Fruit fly (Drosophila melanogaster) whole organism, embryonic: Measurements from ENCODE around the gene smash.

Experiments
- Adf1 ChIP-seq: fragments of 200-800 bp; sonication (Bioruptor generic); IDR thresholded peaks from 2 replicates; pipeline ENCODE4 v1.3.6; 2022; ENCODE audit warnings: missing biosample characterization, missing genetic modification characterization
- Asciz ChIP-seq: fragments of 200-800 bp; sonication (Bioruptor generic); optimal IDR thresholded peaks from 2 replicates; lab custom pipeline; 2017; ENCODE audit warnings: missing biosample characterization, mild to moderate bottlenecking, missing genetic modification characterization, missing genetic modification reagents
- Atf3 ChIP-seq: fragments of 200-800 bp; sonication (Bioruptor generic); optimal IDR thresholded peaks from 3 replicates; lab custom pipeline; 2016; ENCODE audit warnings: missing biosample characterization, missing genetic modification characterization
- CG10654 ChIP-seq: fragments of 200-800 bp; sonication (Bioruptor generic); optimal IDR thresholded peaks from 2 replicates; lab custom pipeline; 2016; ENCODE audit warnings: missing biosample characterization, missing genetic modification characterization
- CG12236 ChIP-seq: fragments of 200-800 bp; sonication (Bioruptor generic); optimal IDR thresholded peaks from 2 replicates; lab custom pipeline; 2016; ENCODE audit warnings: missing biosample characterization, missing genetic modification characterization
- CG13123 ChIP-seq: fragments of 200-800 bp; sonication (Bioruptor generic); optimal IDR thresholded peaks from 2 replicates; lab custom pipeline; 2016; ENCODE audit warnings: missing biosample characterization, missing genetic modification characterization
- CG14441 ChIP-seq: fragments of 200-800 bp; sonication (Bioruptor generic); IDR thresholded peaks from 2 replicates; pipeline ENCODE4 v1.3.6; 2022; ENCODE audit warnings: missing biosample characterization, missing genetic modification characterization
- CG1603 ChIP-seq: fragments of 200-800 bp; sonication (Bioruptor generic); optimal IDR thresholded peaks from 2 replicates; lab custom pipeline; 2019; ENCODE audit warnings: missing biosample characterization, mild to moderate bottlenecking, missing genetic modification characterization, moderate library complexity
- CG16779 ChIP-seq: fragments of 200-800 bp; sonication (Bioruptor generic); IDR thresholded peaks from 2 replicates; pipeline ENCODE4 v1.3.6; 2022; ENCODE audit warnings: missing biosample characterization, missing genetic modification characterization
- CG16815 ChIP-seq: fragments of 200-800 bp; sonication (Bioruptor generic); optimal IDR thresholded peaks from 3 replicates; lab custom pipeline; 2017; ENCODE audit warnings: missing biosample characterization, mild to moderate bottlenecking, missing genetic modification characterization
- CG16863 ChIP-seq: fragments of 200-800 bp; sonication (Bioruptor generic); optimal IDR thresholded peaks from 3 replicates; lab custom pipeline; 2016; ENCODE audit warnings: missing biosample characterization, missing genetic modification characterization
- CG2120 ChIP-seq: fragments of 200-800 bp; sonication (Bioruptor generic); optimal IDR thresholded peaks from 3 replicates; lab custom pipeline; 2016; ENCODE audit warnings: missing biosample characterization, missing genetic modification characterization
- CG2129 ChIP-seq: fragments of 200-800 bp; sonication (Bioruptor generic); IDR thresholded peaks from 2 replicates; pipeline ENCODE4 v1.3.6; 2022; ENCODE audit warnings: missing biosample characterization, missing genetic modification characterization; ENCODE audit not compliant: partially characterized antibody
- CG2712 ChIP-seq: fragments of 200-800 bp; optimal IDR thresholded peaks from 3 replicates; lab custom pipeline; 2019; ENCODE audit warnings: missing biosample characterization, mild to moderate bottlenecking, missing genetic modification characterization, moderate library complexity
- CG2875 ChIP-seq: fragments of 200-800 bp; sonication (Bioruptor generic); optimal IDR thresholded peaks from 2 replicates; lab custom pipeline; 2017; ENCODE audit warnings: missing biosample characterization, mild to moderate bottlenecking, missing genetic modification characterization, missing genetic modification reagents
- CG34224 ChIP-seq: fragments of 200-800 bp; sonication (Bioruptor generic); IDR thresholded peaks from 3 replicates; pipeline ENCODE4 v1.3.6; 2022; ENCODE audit warnings: missing biosample characterization, missing genetic modification characterization; ENCODE audit not compliant: partially characterized antibody
- CG4820 ChIP-seq: fragments of 200-800 bp; sonication (Bioruptor generic); optimal IDR thresholded peaks from 3 replicates; lab custom pipeline; 2016; ENCODE audit warnings: missing biosample characterization, missing genetic modification characterization
- CG6175 ChIP-seq: fragments of 200-800 bp; sonication (Bioruptor generic); IDR thresholded peaks from 3 replicates; pipeline ENCODE4 v1.3.6; 2022; ENCODE audit warnings: missing biosample characterization, missing genetic modification characterization
- CG7987 ChIP-seq: fragments of 200-800 bp; sonication (Bioruptor generic); optimal IDR thresholded peaks from 2 replicates; lab custom pipeline; 2018; ENCODE audit warnings: missing biosample characterization, mild to moderate bottlenecking, missing genetic modification characterization, moderate library complexity
- CG8765 ChIP-seq: fragments of 200-800 bp; sonication (Bioruptor generic); IDR thresholded peaks from 2 replicates; pipeline ENCODE4 v1.3.6; 2022; ENCODE audit warnings: missing biosample characterization, missing genetic modification characterization
- CG9437 ChIP-seq: fragments of 200-800 bp; sonication (Bioruptor generic); optimal IDR thresholded peaks from 2 replicates; lab custom pipeline; 2018; ENCODE audit warnings: missing biosample characterization, mild to moderate bottlenecking, missing genetic modification characterization
- Dbx ChIP-seq: fragments of 200-800 bp; sonication (Bioruptor generic); IDR thresholded peaks from 3 replicates; pipeline ENCODE4 v1.3.6; 2022; ENCODE audit warnings: missing biosample characterization, missing genetic modification characterization
- Doc3 ChIP-seq: fragments of 200-800 bp; sonication (Bioruptor generic); IDR thresholded peaks from 3 replicates; pipeline ENCODE4 v1.3.6; 2022; ENCODE audit warnings: missing biosample characterization, missing genetic modification characterization; ENCODE audit not compliant: partially characterized antibody
- Drgx ChIP-seq: fragments of 200-800 bp; sonication (Bioruptor generic); IDR thresholded peaks from 2 replicates; pipeline ENCODE4 v1.3.6; 2022; ENCODE audit warnings: missing biosample characterization, missing genetic modification characterization
- Eip74EF ChIP-seq, 2 experiments: fragments of 200-800 bp in 1 of 2; fragments of >200 bp in 1 of 2; sonication (Bioruptor generic) in 1 of 2; optimal IDR thresholded peaks; 2 replicates each; lab custom pipeline; 2017 to 2019; ENCODE audit warnings: missing biosample characterization in 2 of 2, missing genetic modification characterization in 2 of 2, mild to moderate bottlenecking in 1 of 2, moderate library complexity in 1 of 2
- Fer1 ChIP-seq: fragments of 200-800 bp; sonication (Bioruptor generic); optimal IDR thresholded peaks from 2 replicates; lab custom pipeline; 2017; ENCODE audit warnings: missing biosample characterization, mild to moderate bottlenecking, missing genetic modification characterization
- H15 ChIP-seq: fragments of 200-800 bp; sonication (Bioruptor generic); IDR thresholded peaks from 3 replicates; pipeline ENCODE4 v1.3.6; 2022; ENCODE audit warnings: missing biosample characterization, missing genetic modification characterization
- HmgZ ChIP-seq: fragments of 200-800 bp; sonication (Bioruptor generic); optimal IDR thresholded peaks from 2 replicates; lab custom pipeline; 2018; ENCODE audit warnings: missing biosample characterization, mild to moderate bottlenecking, missing genetic modification characterization
- Jarid2 ChIP-seq: fragments of 200-800 bp; sonication (Bioruptor generic); optimal IDR thresholded peaks from 3 replicates; lab custom pipeline; 2017; ENCODE audit warnings: mild to moderate bottlenecking, missing biosample characterization, missing genetic modification reagents, missing genetic modification characterization
- Med ChIP-seq: fragments of 200-800 bp; sonication (Bioruptor generic); peaks from one replicate; lab custom pipeline; 2016; ENCODE audit warnings: missing biosample characterization, missing genetic modification characterization, mild to moderate bottlenecking, inconsistent platforms, moderate library complexity
- Ravus ChIP-seq: fragments of 200-800 bp; sonication (Bioruptor generic); IDR thresholded peaks from 2 replicates; pipeline ENCODE4 v1.3.6; 2022; ENCODE audit warnings: missing biosample characterization, missing genetic modification characterization
- Trl ChIP-seq, 3 experiments: fragments of >200 bp in 2 of 3; fragments of 200-800 bp in 1 of 3; sonication (Bioruptor generic) in 1 of 3; optimal IDR thresholded peaks; 2 replicates in 1 of 3; 3 replicates in 2 of 3; lab custom pipeline; 2016 to 2017; ENCODE audit warnings: missing biosample characterization in 1 of 3, missing genetic modification characterization in 1 of 3
- ara ChIP-seq: fragments of 200-800 bp; sonication (Bioruptor generic); IDR thresholded peaks from 2 replicates; pipeline ENCODE4 v1.3.6; 2022; ENCODE audit warnings: missing biosample characterization, missing genetic modification characterization
- chif ChIP-seq, 2 experiments: fragments of 200-800 bp; sonication (Bioruptor generic); optimal IDR thresholded peaks; 3 replicates each; lab custom pipeline; 2016; ENCODE audit warnings: missing biosample characterization in 2 of 2, missing genetic modification characterization in 2 of 2
- dati ChIP-seq: fragments of 200-800 bp; sonication (Bioruptor generic); IDR thresholded peaks from 2 replicates; pipeline ENCODE4 v1.3.6; 2022; ENCODE audit warnings: missing biosample characterization, missing genetic modification characterization
- eyg ChIP-seq: fragments of 200-800 bp; sonication (Bioruptor generic); optimal IDR thresholded peaks from 3 replicates; lab custom pipeline; 2016; ENCODE audit warnings: missing biosample characterization, missing genetic modification characterization
- fd96Cb ChIP-seq: fragments of 200-800 bp; sonication (Bioruptor generic); optimal IDR thresholded peaks from 2 replicates; lab custom pipeline; 2018; ENCODE audit warnings: missing biosample characterization, mild to moderate bottlenecking, missing genetic modification characterization, moderate library complexity
- gcm ChIP-seq: fragments of 200-800 bp; sonication (Bioruptor generic); optimal IDR thresholded peaks from 2 replicates; lab custom pipeline; 2019; ENCODE audit warnings: missing biosample characterization, mild to moderate bottlenecking, missing genetic modification characterization, moderate library complexity
- gro ChIP-seq: fragments of 200-800 bp; sonication (Bioruptor generic); optimal IDR thresholded peaks from 2 replicates; lab custom pipeline; 2016; ENCODE audit warnings: missing biosample characterization, missing genetic modification characterization
- gsb ChIP-seq: fragments of 200-800 bp; sonication (Bioruptor generic); IDR thresholded peaks from 2 replicates; pipeline ENCODE4 v1.3.6; 2022; ENCODE audit warnings: missing biosample characterization, missing genetic modification characterization
- lola ChIP-seq, 3 experiments: fragments of >200 bp in 2 of 3; fragments of 200-800 bp in 1 of 3; sonication (Bioruptor generic) in 1 of 3; optimal IDR thresholded peaks; 2 replicates each; lab custom pipeline; 2017 to 2019; ENCODE audit warnings: missing biosample characterization in 3 of 3, missing genetic modification characterization in 3 of 3, mild to moderate bottlenecking in 1 of 3, moderate library complexity in 1 of 3
- row ChIP-seq: fragments of 200-800 bp; sonication (Bioruptor generic); IDR thresholded peaks from 3 replicates; pipeline ENCODE4 v1.3.6; 2022; ENCODE audit warnings: missing biosample characterization, missing genetic modification characterization
- run ChIP-seq: fragments of 200-800 bp; sonication (Bioruptor generic); optimal IDR thresholded peaks from 3 replicates; lab custom pipeline; 2018; ENCODE audit warnings: missing biosample characterization, mild to moderate bottlenecking, missing genetic modification characterization
- sd ChIP-seq: fragments of 200-800 bp; sonication (Bioruptor generic); optimal IDR thresholded peaks from 3 replicates; lab custom pipeline; 2018; ENCODE audit warnings: missing biosample characterization, mild to moderate bottlenecking, missing genetic modification characterization, moderate library complexity
- sens ChIP-seq: fragments of 200-800 bp; sonication (Bioruptor generic); peaks from one replicate; lab custom pipeline; 2016; ENCODE audit warnings: missing biosample characterization, missing genetic modification characterization
- slou ChIP-seq: fragments of 200-800 bp; sonication (Bioruptor generic); optimal IDR thresholded peaks from 3 replicates; lab custom pipeline; 2016; ENCODE audit warnings: missing biosample characterization, missing genetic modification characterization
- sqz ChIP-seq: fragments of 200-800 bp; sonication (Bioruptor generic); optimal IDR thresholded peaks from 3 replicates; lab custom pipeline; 2018; ENCODE audit warnings: missing biosample characterization, mild to moderate bottlenecking, missing genetic modification characterization
- stwl ChIP-seq: fragments of 200-800 bp; sonication (Bioruptor generic); optimal IDR thresholded peaks from 3 replicates; lab custom pipeline; 2018; ENCODE audit warnings: missing biosample characterization, mild to moderate bottlenecking, missing genetic modification characterization, moderate library complexity
- z ChIP-seq: fragments of 200-800 bp; sonication (Bioruptor generic); IDR thresholded peaks from 3 replicates; pipeline ENCODE4 v1.3.6; 2022; ENCODE audit warnings: missing biosample characterization, missing genetic modification characterization
- zen ChIP-seq: fragments of 200-800 bp; sonication (Bioruptor generic); optimal IDR thresholded peaks from 3 replicates; lab custom pipeline; 2018; ENCODE audit warnings: missing biosample characterization, mild to moderate bottlenecking, missing genetic modification characterization, moderate library complexity

Gene smash

dm6 chr3R:4641616-4642102, 17.7 kb upstream of the smash start, which contains the start of the genes CG9775, MED31 and slx1 (continued):
- TF ChIP-seq gcm (GFP tag; lab: Kevin White, UChicago) = peak; percentile 68
- peak; percentile 56 for TF ChIP-seq CG10654 (GFP tag; lab: Kevin White, UChicago)
- peak in 2 of 3 experiments; percentile 65 to 75 for TF ChIP-seq lola (GFP tag; optimal IDR thresholded peaks at IDR 0.05; lab: Kevin White, UChicago)
- no peak for TF ChIP-seq sd (tag; lab: Kevin White, UChicago)
- TF ChIP-seq chif (GFP tag; optimal IDR thresholded peaks at IDR 0.05; lab: Kevin White, UChicago) = no peak
- no peak for TF ChIP-seq Trl (optimal IDR thresholded peaks at IDR 0.05; lab: Kevin White, UChicago)
- TF ChIP-seq Trl (GFP tag; optimal IDR thresholded peaks at IDR 0.05; lab: Kevin White, UChicago) = peak; percentile 46
- peak; percentile 57; the same call in 1 of the 2 replicates for TF ChIP-seq ara (GFP tag; lab: Robert Waterston, UW)
- TF ChIP-seq Drgx (GFP tag; lab: Robert Waterston, UW) = peak; percentile 63; the same call in 1 of the 2 replicates
- TF ChIP-seq Asciz = peak; percentile 15
- peak; percentile 76 for TF ChIP-seq fd96Cb (tag; lab: Kevin White, UChicago)
- TF ChIP-seq CG9437 = peak; percentile 71
- TF ChIP-seq sqz (GFP tag; lab: Kevin White, UChicago) = peak; percentile 83
- no peak for TF ChIP-seq Atf3 (GFP tag; lab: Kevin White, UChicago)
- peak; percentile 70 for TF ChIP-seq Dbx (GFP tag; lab: Robert Waterston, UW)
- TF ChIP-seq CG16863 (GFP tag; lab: Kevin White, UChicago) = no peak
- TF ChIP-seq CG16815 (GFP tag; lab: Kevin White, UChicago) = peak; percentile 50
- TF ChIP-seq HmgZ (tag; lab: Kevin White, UChicago) = peak; percentile 45
- TF ChIP-seq CG12236 = no peak
- no peak for TF ChIP-seq Ravus (GFP tag; lab: Robert Waterston, UW)
- no peak for TF ChIP-seq gro
- peak; percentile 88 for TF ChIP-seq CG2712 (tag; lab: Kevin White, UChicago)
- no peak for TF ChIP-seq Doc3 (GFP tag; lab: Robert Waterston, UW)
- peak; percentile 74 for TF ChIP-seq CG4820 (GFP tag; lab: Kevin White, UChicago)
- TF ChIP-seq run (tag; lab: Kevin White, UChicago) = peak; percentile 48
- 0 out of 2 replicates have a peak, but pooled peaks have one; percentile 21 for TF ChIP-seq dati (GFP tag; lab: Robert Waterston, UW)
- TF ChIP-seq CG2120 = peak; percentile 71
- peak; percentile 52; the same call in 1 of the 3 replicates for TF ChIP-seq H15
- peak; percentile 39 for TF ChIP-seq CG13123
- TF ChIP-seq CG16779 (GFP tag; lab: Robert Waterston, UW) = no peak
- peak; percentile 56 for TF ChIP-seq stwl (tag; lab: Kevin White, UChicago)
- TF ChIP-seq CG8765 = 0 out of 2 replicates have a peak, but pooled peaks have one; percentile 58
- TF ChIP-seq CG2875 (GFP tag; lab: Kevin White, UChicago) = no peak
- TF ChIP-seq CG14441 (GFP tag; lab: Robert Waterston, UW) = peak; percentile 80
- TF ChIP-seq Fer1 (GFP tag; lab: Kevin White, UChicago) = peak; percentile 57
- TF ChIP-seq sens (GFP tag; lab: Kevin White, UChicago) = peak; percentile 94
- peak; percentile 90 for TF ChIP-seq row (GFP tag; lab: Robert Waterston, UW)
- TF ChIP-seq Adf1 (GFP tag; lab: Robert Waterston, UW) = no peak
- TF ChIP-seq zen (tag; lab: Kevin White, UChicago) = peak; percentile 81
- TF ChIP-seq CG2129 (GFP tag; lab: Robert Waterston, UW) = no peak
- TF ChIP-seq Eip74EF (GFP tag; optimal IDR thresholded peaks at IDR 0.05; lab: Kevin White, UChicago) = peak in 1 of 2 experiments; percentile 37
- peak; percentile 44; the same call in 1 of the 2 replicates for TF ChIP-seq gsb (GFP tag; lab: Robert Waterston, UW)
- no peak for TF ChIP-seq Jarid2 (GFP tag; lab: Kevin White, UChicago)
- peak; percentile 53 for TF ChIP-seq CG1603
- TF ChIP-seq slou = peak; percentile 41
- TF ChIP-seq z = no peak
- TF ChIP-seq Med (GFP tag; lab: Kevin White, UChicago) = peak; percentile 74
- TF ChIP-seq eyg = no peak
- no peak for TF ChIP-seq CG6175 (GFP tag; lab: Robert Waterston, UW)
- TF ChIP-seq CG34224 (GFP tag; lab: Robert Waterston, UW) = no peak
- TF ChIP-seq CG7987 = no peak
